Worm (Caenorhabditis elegans) whole organism, late embryonic: ENCODE data around the gene C01C10.2.

Source experiments
- eyg-1 ChIP-seq: sonication (generic microtip); optimal IDR thresholded peaks from 2 replicates; lab custom pipeline; 2016; ENCODE audit warnings: missing genotype, missing genetic modification characterization, missing compliant biosample characterization
- pha-4 ChIP-seq: fragments of 150-350 bp; optimal IDR thresholded peaks from 2 replicates; lab custom pipeline; 2018; ENCODE audit warnings: missing biosample characterization, missing genetic modification reagents, missing genetic modification characterization
- rnt-1 ChIP-seq: sonication (generic microtip); optimal IDR thresholded peaks from 2 replicates; lab custom pipeline; 2016; ENCODE audit warnings: missing genetic modification characterization, missing compliant biosample characterization
- ttx-3 ChIP-seq: sonication (generic microtip); optimal IDR thresholded peaks from 2 replicates; lab custom pipeline; 2016; ENCODE audit warnings: missing genetic modification reagents, missing genetic modification characterization, missing compliant biosample characterization

ce11 chrX:7404551-7404950, 33.4 kb downstream of the C01C10.2 start:
- TF ChIP-seq pha-4 = no peak
- TF ChIP-seq rnt-1 = no peak
- no peak for TF ChIP-seq eyg-1 (tag; lab: Kevin White, UChicago)
- TF ChIP-seq ttx-3 (tag; lab: Kevin White, UChicago) = no peak
